Worm (Caenorhabditis elegans): ENCODE results near the gene cox-15.

DNA sequence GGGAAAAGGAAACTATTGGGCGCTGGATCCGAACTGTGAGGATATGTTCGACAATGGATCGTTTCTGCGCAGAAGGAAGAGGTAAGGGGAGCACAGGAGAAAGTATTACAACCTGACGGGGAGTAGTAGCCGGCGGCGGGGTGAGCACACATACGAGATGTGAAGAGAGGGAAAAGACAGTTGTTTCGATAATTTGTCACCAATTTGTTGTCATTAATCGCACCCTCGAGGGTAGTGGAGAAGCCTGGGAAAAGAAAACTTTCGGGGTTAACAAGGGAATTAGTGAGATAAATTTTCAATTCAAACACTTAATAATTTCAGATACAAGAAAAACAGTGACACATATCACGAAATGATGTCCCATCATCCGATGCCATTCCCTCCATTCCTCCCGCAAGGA, 48.3 kb upstream of the cox-15 start:
- no peak for TF ChIP-seq ceh-82 (tag; optimal IDR thresholded peaks at IDR 0.05)
- TF ChIP-seq nhr-28 (tag; optimal IDR thresholded peaks at IDR 0.05), result no peak
- no peak for TF ChIP-seq F37D6.2 (tag; optimal IDR thresholded peaks at IDR 0.05)
- no peak for TF ChIP-seq dpl-1 (GFP tag; optimal IDR thresholded peaks at IDR 0.05)
- TF ChIP-seq F49E8.2 (tag; optimal IDR thresholded peaks at IDR 0.05; ENCODE audit: borderline replicate concordance), result no peak
- TF ChIP-seq nhr-76 (tag; optimal IDR thresholded peaks at IDR 0.05), result no peak
- no peak for TF ChIP-seq lin-39 (tag; optimal IDR thresholded peaks at IDR 0.05)
- TF ChIP-seq nhr-77 (tag; optimal IDR thresholded peaks at IDR 0.05), result no peak
- TF ChIP-seq snpc-4 (tag; optimal IDR thresholded peaks at IDR 0.05), result no peak
- TF ChIP-seq ceh-62 (tag; optimal IDR thresholded peaks at IDR 0.05), result no peak
- no peak for TF ChIP-seq ama-1 (optimal IDR thresholded peaks at IDR 0.05)
- TF ChIP-seq snpc-1.2 (GFP tag; IDR thresholded peaks at IDR 0.05), result no peak

Data from whole organism, L4 larva.